Worm (Caenorhabditis elegans) whole organism, L1 larva: ENCODE results near the gene gldi-7.
A peak's percentile ranks its signal among the peaks of the same experiment; 100 is the strongest.

Experiments used
- C16A3.4 ChIP-seq: fragments of 150-350 bp; optimal IDR thresholded peaks from 2 replicates; lab custom pipeline; 2014; ENCODE audit warnings: missing biosample characterization, missing genetic modification characterization
- C34B4.2 ChIP-seq: sonication (generic microtip); optimal IDR thresholded peaks from 2 replicates; lab custom pipeline; 2017; ENCODE audit warnings: mild to moderate bottlenecking, missing genetic modification characterization, missing compliant biosample characterization
- F16B12.6 ChIP-seq: fragments of 150-350 bp; optimal IDR thresholded peaks from 2 replicates; lab custom pipeline; 2014; ENCODE audit warnings: missing biosample characterization, missing genetic modification characterization
- ama-1 ChIP-seq: fragments of 150-350 bp; optimal IDR thresholded peaks from 2 replicates; lab custom pipeline; 2014
- ces-1 ChIP-seq: fragments of 150-350 bp; optimal IDR thresholded peaks from 2 replicates; lab custom pipeline; 2014; ENCODE audit warnings: missing biosample characterization, missing genetic modification reagents, missing genetic modification characterization
- efl-1 ChIP-seq, 4 experiments: fragments of 150-350 bp; optimal IDR thresholded peaks in 3 of 4; peaks in 1 of 4; 1 replicate in 1 of 4; 2 replicates in 3 of 4; lab custom pipeline; 2014; ENCODE audit warnings: missing biosample characterization in 2 of 4, missing genetic modification characterization in 2 of 4, missing genetic modification reagents in 2 of 4
- elt-3 ChIP-seq, 6 experiments: fragments of 150-350 bp in 1 of 6; sonication (generic microtip); optimal IDR thresholded peaks; 2 replicates each; lab custom pipeline; 2017 to 2018; ENCODE audit warnings: missing biosample characterization in 6 of 6, missing genetic modification characterization in 6 of 6, inconsistent platforms in 1 of 6
- fkh-8 ChIP-seq: sonication (generic microtip); optimal IDR thresholded peaks from 2 replicates; lab custom pipeline; 2016; ENCODE audit warnings: mild to moderate bottlenecking, missing genetic modification characterization, missing compliant biosample characterization
- hpl-2 ChIP-seq: fragments of 150-350 bp; optimal IDR thresholded peaks from 2 replicates; lab custom pipeline; 2014; ENCODE audit warnings: missing biosample characterization, missing genetic modification reagents, missing genetic modification characterization
- lin-13 ChIP-seq: fragments of 150-350 bp; optimal IDR thresholded peaks from 2 replicates; lab custom pipeline; 2014; ENCODE audit warnings: missing biosample characterization, missing genetic modification reagents, missing genetic modification characterization
- lin-15B ChIP-seq: fragments of 150-350 bp; sonication (generic microtip); optimal IDR thresholded peaks from 3 replicates; lab custom pipeline; 2014; ENCODE audit warnings: missing biosample characterization, missing genetic modification characterization
- lin-35 ChIP-seq, 2 experiments: fragments of 150-350 bp; optimal IDR thresholded peaks; 2 replicates each; lab custom pipeline; 2014; ENCODE audit warnings: missing biosample characterization in 2 of 2, missing genetic modification characterization in 2 of 2, missing genetic modification reagents in 2 of 2
- lir-3 ChIP-seq: sonication (generic microtip); optimal IDR thresholded peaks from 2 replicates; lab custom pipeline; 2016; ENCODE audit warnings: mild to moderate bottlenecking, missing genetic modification characterization, moderate library complexity, missing compliant biosample characterization; ENCODE audit not compliant: poor library complexity
- mef-2 ChIP-seq: fragments of 150-350 bp; optimal IDR thresholded peaks from 2 replicates; lab custom pipeline; 2014; ENCODE audit warnings: missing biosample characterization, missing genetic modification characterization
- nhr-84 ChIP-seq: sonication (generic microtip); optimal IDR thresholded peaks from 2 replicates; lab custom pipeline; 2017; ENCODE audit warnings: missing biosample characterization, missing genetic modification characterization
- nhr-90 ChIP-seq: sonication (generic microtip); optimal IDR thresholded peaks from 2 replicates; lab custom pipeline; 2016; ENCODE audit warnings: mild to moderate bottlenecking, missing genetic modification characterization, missing compliant biosample characterization; ENCODE audit not compliant: poor library complexity
- skn-1 ChIP-seq: fragments of 150-350 bp; optimal IDR thresholded peaks from 2 replicates; lab custom pipeline; 2014; ENCODE audit warnings: missing biosample characterization, missing genetic modification characterization
- sox-4 ChIP-seq: sonication (generic microtip); optimal IDR thresholded peaks from 2 replicates; lab custom pipeline; 2016; ENCODE audit warnings: missing genetic modification characterization, missing compliant biosample characterization
- swsn-7 ChIP-seq: sonication (generic microtip); optimal IDR thresholded peaks from 2 replicates; lab custom pipeline; 2016; ENCODE audit warnings: missing genetic modification characterization, missing compliant biosample characterization
- tlp-1 ChIP-seq: fragments of 150-350 bp; optimal IDR thresholded peaks from 2 replicates; lab custom pipeline; 2014; ENCODE audit warnings: missing biosample characterization, missing genetic modification characterization
- unc-86 ChIP-seq: sonication (generic microtip); optimal IDR thresholded peaks from 2 replicates; lab custom pipeline; 2016; ENCODE audit warnings: missing genetic modification characterization, missing compliant biosample characterization
- unc-98 ChIP-seq: fragments of 200-800 bp; sonication (Bioruptor generic); IDR thresholded peaks from 2 replicates; pipeline ENCODE4 v1.3.6; 2022; ENCODE audit warnings: missing genetic modification characterization, missing compliant biosample characterization
- zip-4 ChIP-seq: fragments of 200-800 bp; sonication (Bioruptor generic); optimal IDR thresholded peaks from 2 replicates; lab custom pipeline; 2018; ENCODE audit warnings: mild to moderate bottlenecking, missing genetic modification characterization, moderate library complexity, missing compliant biosample characterization

gldi-7 gene

DNA sequence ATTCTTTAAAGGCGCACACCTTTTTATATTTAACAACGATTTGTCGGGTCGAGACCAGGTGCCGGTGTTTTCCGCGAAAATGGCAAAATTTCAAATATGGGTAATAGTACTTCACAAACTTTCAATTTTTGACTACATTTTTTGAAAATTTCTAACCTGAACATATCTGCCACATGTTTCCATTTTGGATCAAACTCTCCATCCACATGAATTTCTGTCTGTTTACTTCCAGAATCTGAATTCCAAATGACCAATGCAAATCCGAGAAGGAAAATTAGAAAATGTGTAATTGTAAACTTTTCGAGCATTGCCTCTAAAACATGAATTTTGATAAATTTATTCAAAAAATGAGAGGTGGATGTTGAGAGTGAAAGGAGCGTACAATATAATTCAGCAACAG lies 50.9 kb downstream of the gldi-7 start, which contains the start of gene lact-4:
TSS of gene lact-4 (minus strand) at position 313 of the 400 bp plus-strand sequence.
- TF ChIP-seq F16B12.6 (tag; lab: Kevin White, UChicago) (no peak), lin-13 (GFP tag; lab: Kevin White, UChicago) (no peak), tlp-1 (tag; lab: Kevin White, UChicago) (no peak), mef-2 (no peak), lir-3 (tag; lab: Kevin White, UChicago) (no peak), lin-15B (tag; lab: Kevin White, UChicago) (no peak), unc-86 (tag; lab: Kevin White, UChicago) (no peak), nhr-84 (tag; lab: Kevin White, UChicago) (no peak), nhr-90 (no peak), swsn-7 (no peak), fkh-8 (no peak), C34B4.2 (tag; lab: Kevin White, UChicago) (no peak), unc-98 (GFP tag; lab: Robert Waterston, UW) (no peak)

DNA sequence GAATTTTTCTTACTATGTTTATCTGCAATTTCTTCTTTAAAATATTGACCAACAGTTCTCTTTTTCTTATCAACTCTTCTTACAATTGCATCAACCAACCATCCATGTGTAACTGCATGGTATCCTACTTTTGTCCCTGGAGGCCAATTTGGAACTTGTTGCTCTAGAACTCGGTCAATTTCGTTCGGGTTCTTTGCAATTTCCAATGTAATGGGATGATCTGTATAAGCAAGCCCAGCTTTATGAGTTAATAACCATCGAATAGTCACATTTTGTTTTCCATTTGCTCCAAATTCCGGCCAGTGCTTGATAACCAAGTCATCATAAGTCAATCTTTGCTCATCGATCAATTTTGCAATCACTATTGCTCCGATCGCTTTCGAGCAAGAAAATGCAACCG lies 51.7 kb downstream of the gldi-7 start:
- TF ChIP-seq efl-1 (optimal IDR thresholded peaks at IDR 0.05; lab: Kevin White, UChicago) (no peak), efl-1 (GFP tag; optimal IDR thresholded peaks at IDR 0.05 in 1 of 2; lab: Kevin White, UChicago) (peak in 1 of 2 experiments; percentile 77), zip-4 (GFP tag; lab: Kevin White, UChicago) (no peak), C34B4.2 (tag; lab: Kevin White, UChicago) (no peak), hpl-2 (GFP tag; lab: Kevin White, UChicago) (no peak), skn-1 (tag; lab: Kevin White, UChicago) (no peak), ces-1 (GFP tag; lab: Kevin White, UChicago) (no peak), sox-4 (no peak), lin-35 (GFP tag; optimal IDR thresholded peaks at IDR 0.05; lab: Kevin White, UChicago) (no peak), C16A3.4 (tag; lab: Kevin White, UChicago) (no peak), ama-1 (peak; percentile 30), elt-3 (tag; optimal IDR thresholded peaks at IDR 0.05; lab: Kevin White, UChicago) (peak in 1 of 6 experiments; percentile 2)
